Fruit fly (Drosophila melanogaster) whole organism, embryonic: ENCODE results near the gene trx.

Experiments used
- CG10267 ChIP-seq: fragments of 200-800 bp; sonication (Bioruptor generic); optimal IDR thresholded peaks from 2 replicates; lab custom pipeline; 2018; ENCODE audit warnings: missing biosample characterization, mild to moderate bottlenecking, missing genetic modification characterization, moderate library complexity
- CG11723 ChIP-seq: fragments of 200-800 bp; sonication (Bioruptor generic); optimal IDR thresholded peaks from 2 replicates; lab custom pipeline; 2017; ENCODE audit warnings: missing biosample characterization, mild to moderate bottlenecking, missing genetic modification characterization
- CG1233 ChIP-seq: fragments of 200-800 bp; sonication (Bioruptor generic); optimal IDR thresholded peaks from 4 replicates; lab custom pipeline; 2018; ENCODE audit warnings: missing biosample characterization, mild to moderate bottlenecking, missing genetic modification characterization
- CG15696 ChIP-seq: fragments of 200-800 bp; sonication (Bioruptor generic); optimal IDR thresholded peaks from 2 replicates; lab custom pipeline; 2019; ENCODE audit warnings: missing biosample characterization, mild to moderate bottlenecking, missing genetic modification characterization, moderate library complexity
- CG17186 ChIP-seq: fragments of 200-800 bp; sonication (Bioruptor generic); optimal IDR thresholded peaks from 3 replicates; lab custom pipeline; 2017; ENCODE audit warnings: missing biosample characterization, missing genetic modification reagents, missing genetic modification characterization
- CG17568 ChIP-seq: fragments of 200-800 bp; sonication (Bioruptor generic); optimal IDR thresholded peaks from 2 replicates; lab custom pipeline; 2018; ENCODE audit warnings: missing biosample characterization, mild to moderate bottlenecking, missing genetic modification characterization, moderate library complexity
- CG18599 ChIP-seq: fragments of 200-800 bp; sonication (Bioruptor generic); optimal IDR thresholded peaks from 3 replicates; lab custom pipeline; 2017; ENCODE audit warnings: missing biosample characterization, missing genetic modification characterization, mild to moderate bottlenecking, moderate library complexity, missing genetic modification reagents
- CG30403 ChIP-seq: fragments of 200-800 bp; sonication (Bioruptor generic); optimal IDR thresholded peaks from 3 replicates; lab custom pipeline; 2016; ENCODE audit warnings: missing biosample characterization, missing genetic modification characterization
- CG30431 ChIP-seq: fragments of 200-800 bp; sonication (Bioruptor generic); optimal IDR thresholded peaks from 2 replicates; lab custom pipeline; 2017; ENCODE audit warnings: missing biosample characterization, missing genetic modification characterization
- CG33213 ChIP-seq: fragments of 200-800 bp; sonication (Bioruptor generic); optimal IDR thresholded peaks from 3 replicates; lab custom pipeline; 2016; ENCODE audit warnings: missing biosample characterization, missing genetic modification characterization
- CG34376 ChIP-seq: fragments of 200-800 bp; sonication (Bioruptor generic); optimal IDR thresholded peaks from 2 replicates; lab custom pipeline; 2018; ENCODE audit warnings: missing biosample characterization, mild to moderate bottlenecking, missing genetic modification characterization
- CG3726 ChIP-seq: fragments of 200-800 bp; sonication (Bioruptor generic); IDR thresholded peaks from 3 replicates; pipeline ENCODE4, ENCODE4 v1.3.6; 2022; ENCODE audit warnings: missing biosample characterization, missing genetic modification characterization
- CG3847 ChIP-seq: fragments of 200-800 bp; sonication (Bioruptor generic); IDR thresholded peaks from 2 replicates; pipeline ENCODE4 v1.3.6; 2022; ENCODE audit warnings: missing biosample characterization, missing genetic modification characterization
- CG6175 ChIP-seq: fragments of 200-800 bp; sonication (Bioruptor generic); IDR thresholded peaks from 3 replicates; pipeline ENCODE4 v1.3.6; 2022; ENCODE audit warnings: missing biosample characterization, missing genetic modification characterization
- CG6254 ChIP-seq: fragments of 200-800 bp; sonication (Bioruptor generic); optimal IDR thresholded peaks from 3 replicates; lab custom pipeline; 2017; ENCODE audit warnings: mild to moderate bottlenecking, missing biosample characterization, missing genetic modification reagents, missing genetic modification characterization
- CG6689 ChIP-seq: fragments of 200-800 bp; sonication (Bioruptor generic); IDR thresholded peaks from 2 replicates; pipeline ENCODE4 v1.3.6; 2022; ENCODE audit warnings: missing biosample characterization, missing genetic modification characterization
- CG6813 ChIP-seq: fragments of 200-800 bp; sonication (Bioruptor generic); optimal IDR thresholded peaks from 2 replicates; lab custom pipeline; 2017; ENCODE audit warnings: missing biosample characterization, missing genetic modification characterization, mild to moderate bottlenecking, moderate library complexity, missing genetic modification reagents
- CG7928 ChIP-seq: fragments of 200-800 bp; sonication (Bioruptor generic); optimal IDR thresholded peaks from 2 replicates; lab custom pipeline; 2017; ENCODE audit warnings: missing biosample characterization, mild to moderate bottlenecking, missing genetic modification characterization
- CG8290 ChIP-seq, 3 experiments: fragments of 200-800 bp; sonication (Bioruptor generic); optimal IDR thresholded peaks; 2 replicates each; lab custom pipeline; 2016 to 2019; ENCODE audit warnings: missing biosample characterization in 3 of 3, missing genetic modification characterization in 3 of 3, mild to moderate bottlenecking in 2 of 3, moderate library complexity in 1 of 3
- CG9797 ChIP-seq: fragments of 200-800 bp; sonication (Bioruptor generic); optimal IDR thresholded peaks from 3 replicates; lab custom pipeline; 2018; ENCODE audit warnings: missing biosample characterization, mild to moderate bottlenecking, missing genetic modification characterization
- CoRest ChIP-seq: fragments of 200-800 bp; sonication (Bioruptor generic); optimal IDR thresholded peaks from 3 replicates; lab custom pipeline; 2018; ENCODE audit warnings: missing biosample characterization, mild to moderate bottlenecking, missing genetic modification characterization, moderate library complexity
- Dbx ChIP-seq: fragments of 200-800 bp; sonication (Bioruptor generic); IDR thresholded peaks from 3 replicates; pipeline ENCODE4 v1.3.6; 2022; ENCODE audit warnings: missing biosample characterization, missing genetic modification characterization
- HmgZ ChIP-seq: fragments of 200-800 bp; sonication (Bioruptor generic); optimal IDR thresholded peaks from 2 replicates; lab custom pipeline; 2018; ENCODE audit warnings: missing biosample characterization, mild to moderate bottlenecking, missing genetic modification characterization
- Hr39 ChIP-seq: fragments of >200 bp; optimal IDR thresholded peaks from 2 replicates; lab custom pipeline; 2017
- Med ChIP-seq: fragments of 200-800 bp; sonication (Bioruptor generic); peaks from one replicate; lab custom pipeline; 2016; ENCODE audit warnings: missing biosample characterization, missing genetic modification characterization, mild to moderate bottlenecking, inconsistent platforms, moderate library complexity
- NFAT ChIP-seq: fragments of 200-800 bp; sonication (Bioruptor generic); IDR thresholded peaks from 2 replicates; pipeline ENCODE4 v1.3.6; 2022; ENCODE audit warnings: missing biosample characterization, missing genetic modification characterization
- Trl ChIP-seq, 3 experiments: fragments of >200 bp in 2 of 3; fragments of 200-800 bp in 1 of 3; sonication (Bioruptor generic) in 1 of 3; optimal IDR thresholded peaks; 2 replicates in 1 of 3; 3 replicates in 2 of 3; lab custom pipeline; 2016 to 2017; ENCODE audit warnings: missing biosample characterization in 1 of 3, missing genetic modification characterization in 1 of 3
- YL-1 ChIP-seq: fragments of 200-800 bp; sonication (Bioruptor generic); optimal IDR thresholded peaks from 3 replicates; lab custom pipeline; 2017; ENCODE audit warnings: missing biosample characterization, mild to moderate bottlenecking, missing genetic modification characterization
- btn ChIP-seq: fragments of 200-800 bp; sonication (Bioruptor generic); optimal IDR thresholded peaks from 2 replicates; lab custom pipeline; 2016; ENCODE audit warnings: missing biosample characterization, missing genetic modification characterization
- cg ChIP-seq: fragments of 200-800 bp; sonication (Bioruptor generic); optimal IDR thresholded peaks from 3 replicates; lab custom pipeline; 2019; ENCODE audit warnings: missing biosample characterization, mild to moderate bottlenecking, missing genetic modification characterization, moderate library complexity
- dati ChIP-seq: fragments of 200-800 bp; sonication (Bioruptor generic); IDR thresholded peaks from 2 replicates; pipeline ENCODE4 v1.3.6; 2022; ENCODE audit warnings: missing biosample characterization, missing genetic modification characterization
- dpn ChIP-seq, 2 experiments: fragments of 200-800 bp; sonication (Bioruptor generic); optimal IDR thresholded peaks; 3 replicates each; lab custom pipeline; 2016; ENCODE audit warnings: missing biosample characterization in 2 of 2, missing genetic modification characterization in 2 of 2
- ems ChIP-seq: fragments of 200-800 bp; sonication (Bioruptor generic); optimal IDR thresholded peaks from 3 replicates; lab custom pipeline; 2016; ENCODE audit warnings: missing biosample characterization, missing genetic modification characterization
- fd3F ChIP-seq: fragments of 200-800 bp; sonication (Bioruptor generic); optimal IDR thresholded peaks from 2 replicates; lab custom pipeline; 2018; ENCODE audit warnings: missing biosample characterization, mild to moderate bottlenecking, missing genetic modification characterization, moderate library complexity
- ftz-f1 ChIP-seq: fragments of 200-800 bp; sonication (Bioruptor generic); optimal IDR thresholded peaks from 2 replicates; lab custom pipeline; 2016; ENCODE audit warnings: missing biosample characterization, missing genetic modification characterization
- gfzf ChIP-seq: fragments of 200-800 bp; sonication (Bioruptor generic); optimal IDR thresholded peaks from 2 replicates; lab custom pipeline; 2016; ENCODE audit warnings: missing biosample characterization, mild to moderate bottlenecking, missing genetic modification characterization, moderate library complexity
- hbn ChIP-seq: fragments of 200-800 bp; sonication (Bioruptor generic); IDR thresholded peaks from 2 replicates; pipeline ENCODE4 v1.3.6; 2022; ENCODE audit warnings: missing biosample characterization, missing genetic modification characterization; ENCODE audit not compliant: partially characterized antibody
- lola ChIP-seq, 3 experiments: fragments of >200 bp in 2 of 3; fragments of 200-800 bp in 1 of 3; sonication (Bioruptor generic) in 1 of 3; optimal IDR thresholded peaks; 2 replicates each; lab custom pipeline; 2017 to 2019; ENCODE audit warnings: missing biosample characterization in 3 of 3, missing genetic modification characterization in 3 of 3, mild to moderate bottlenecking in 1 of 3, moderate library complexity in 1 of 3
- nerfin-1 ChIP-seq: fragments of 200-800 bp; sonication (Bioruptor generic); optimal IDR thresholded peaks from 3 replicates; lab custom pipeline; 2019; ENCODE audit warnings: missing biosample characterization, mild to moderate bottlenecking, missing genetic modification characterization, moderate library complexity
- odd ChIP-seq: fragments of 200-800 bp; sonication (Bioruptor generic); optimal IDR thresholded peaks from 2 replicates; lab custom pipeline; 2017; ENCODE audit warnings: missing biosample characterization, mild to moderate bottlenecking, missing genetic modification characterization
- pho ChIP-seq: fragments of 200-800 bp; sonication (Bioruptor generic); optimal IDR thresholded peaks from 2 replicates; lab custom pipeline; 2016; ENCODE audit warnings: missing biosample characterization, missing genetic modification characterization
- pzg ChIP-seq: fragments of 200-800 bp; sonication (Bioruptor generic); optimal IDR thresholded peaks from 3 replicates; lab custom pipeline; 2018; ENCODE audit warnings: missing biosample characterization, mild to moderate bottlenecking, missing genetic modification characterization, moderate library complexity
- repo ChIP-seq: fragments of 200-800 bp; sonication (Bioruptor generic); optimal IDR thresholded peaks from 2 replicates; lab custom pipeline; 2016; ENCODE audit warnings: missing biosample characterization, missing genetic modification characterization
- sc ChIP-seq, 3 experiments: fragments of >200 bp in 2 of 3; fragments of 200-800 bp in 1 of 3; sonication (Bioruptor generic) in 1 of 3; optimal IDR thresholded peaks; 2 replicates in 2 of 3; 3 replicates in 1 of 3; lab custom pipeline; 2017; ENCODE audit warnings: mild to moderate bottlenecking in 1 of 3, missing biosample characterization in 1 of 3, missing genetic modification characterization in 1 of 3, missing genetic modification reagents in 1 of 3
- sug ChIP-seq: fragments of 200-800 bp; optimal IDR thresholded peaks from 2 replicates; lab custom pipeline; 2019; ENCODE audit warnings: missing biosample characterization, mild to moderate bottlenecking, missing genetic modification characterization, moderate library complexity
- yki ChIP-seq: fragments of >200 bp; optimal IDR thresholded peaks from 3 replicates; lab custom pipeline; 2018
- zfh2 ChIP-seq: fragments of 200-800 bp; sonication (Bioruptor generic); optimal IDR thresholded peaks from 2 replicates; lab custom pipeline; 2016; ENCODE audit warnings: missing biosample characterization, missing genetic modification characterization

The trx gene

DNA sequence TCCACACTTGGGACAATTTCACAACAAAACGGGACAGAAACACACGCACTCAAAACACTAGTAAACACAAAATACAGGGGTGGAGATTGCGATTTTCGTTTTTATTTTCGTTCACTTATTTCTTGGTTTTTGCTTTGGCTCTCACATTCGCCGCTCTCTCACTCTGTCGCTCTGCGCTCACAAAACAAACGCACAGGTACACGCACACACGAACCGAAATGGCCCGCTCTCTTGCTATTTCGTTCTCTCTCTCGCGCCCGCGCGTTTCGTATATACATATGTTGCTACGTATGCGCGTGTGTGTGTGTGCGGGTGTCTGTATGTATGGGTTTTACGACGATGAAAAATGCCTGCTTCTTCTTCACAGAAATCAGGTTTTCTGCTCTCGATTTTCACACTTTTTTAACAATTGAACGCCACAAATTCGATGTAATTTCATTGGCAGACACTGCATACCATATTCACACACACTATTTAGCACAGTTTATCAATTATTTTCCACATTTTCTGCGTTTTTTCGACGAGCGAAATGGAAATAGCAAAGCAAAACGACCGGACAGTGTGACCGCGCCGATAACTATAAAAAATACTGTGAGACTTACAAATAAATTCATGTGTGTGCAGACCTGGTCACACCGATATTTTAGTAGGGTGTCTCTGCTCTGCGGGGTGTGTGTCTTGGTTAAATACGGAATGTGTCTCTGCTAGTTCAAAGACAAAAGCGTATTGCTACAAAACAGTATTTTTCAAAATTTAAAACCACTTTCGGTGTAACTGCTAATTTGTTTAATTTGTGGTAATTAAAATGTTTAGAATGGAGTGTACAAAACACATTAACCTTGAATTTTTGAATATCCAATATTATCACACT is at the start of gene trx (continued):
- TF ChIP-seq CG8290 (GFP tag; optimal IDR thresholded peaks at IDR 0.05; lab: Kevin White, UChicago) (peak; percentile 13), CG8290 (tag; optimal IDR thresholded peaks at IDR 0.05; lab: Kevin White, UChicago) (peak in 1 of 2 experiments; percentile 41), hbn (GFP tag; lab: Robert Waterston, UW) (no peak), CG34376 (GFP tag; lab: Kevin White, UChicago) (peak; percentile 56), CG1233 (GFP tag; lab: Kevin White, UChicago) (no peak), CG3726 (GFP tag; lab: Robert Waterston, UW) (no peak), yki (lab: Kevin White, UChicago) (peak; percentile 93), Trl (optimal IDR thresholded peaks at IDR 0.05; lab: Kevin White, UChicago) (peak; percentile 99), Trl (GFP tag; optimal IDR thresholded peaks at IDR 0.05; lab: Kevin White, UChicago) (peak; percentile 67), CG6813 (peak; percentile 18), CG15696 (tag; lab: Kevin White, UChicago) (peak; percentile 5), lola (GFP tag; optimal IDR thresholded peaks at IDR 0.05; lab: Kevin White, UChicago) (peak in 2 of 3 experiments; percentile 6 to 18), CG11723 (no peak), repo (GFP tag; lab: Kevin White, UChicago) (peak; percentile 5), Med (GFP tag; lab: Kevin White, UChicago) (peak; percentile 84), HmgZ (peak; percentile 39), dati (no peak), gfzf (GFP tag; lab: Kevin White, UChicago) (peak; percentile 99), CG17568 (GFP tag; lab: Kevin White, UChicago) (peak; percentile 100), CoRest (peak; percentile 62), CG6254 (GFP tag; lab: Kevin White, UChicago) (no peak), NFAT (GFP tag; lab: Robert Waterston, UW) (no peak), cg (GFP tag; lab: Kevin White, UChicago) (peak; percentile 100), pzg (peak; percentile 99), pho (GFP tag; lab: Kevin White, UChicago) (no peak), fd3F (GFP tag; lab: Kevin White, UChicago) (no peak), dpn (GFP tag; optimal IDR thresholded peaks at IDR 0.05; lab: Kevin White, UChicago) (peak in 1 of 2 experiments; percentile 1), zfh2 (GFP tag; lab: Kevin White, UChicago) (peak; percentile 4), btn (GFP tag; lab: Kevin White, UChicago) (no peak), ems (GFP tag; lab: Kevin White, UChicago) (no peak), sc (optimal IDR thresholded peaks at IDR 0.05; lab: Kevin White, UChicago) (no peak), sc (GFP tag; optimal IDR thresholded peaks at IDR 0.05; lab: Kevin White, UChicago) (no peak), CG9797 (GFP tag; lab: Kevin White, UChicago) (peak; percentile 99), CG18599 (GFP tag; lab: Kevin White, UChicago) (no peak), Dbx (no peak), odd (GFP tag; lab: Kevin White, UChicago) (no peak), nerfin-1 (tag; lab: Kevin White, UChicago) (peak; percentile 90), ftz-f1 (GFP tag; lab: Kevin White, UChicago) (no peak), CG10267 (tag; lab: Kevin White, UChicago) (peak; percentile 66), CG7928 (GFP tag; lab: Kevin White, UChicago) (peak; percentile 9), YL-1 (GFP tag; lab: Kevin White, UChicago) (peak; percentile 88), CG33213 (peak; percentile 93), CG17186 (GFP tag; lab: Kevin White, UChicago) (peak; percentile 22), CG3847 (GFP tag; lab: Robert Waterston, UW) (no peak), CG30431 (GFP tag; lab: Kevin White, UChicago) (no peak), sug (tag; lab: Kevin White, UChicago) (no peak), CG6175 (GFP tag; lab: Robert Waterston, UW) (no peak), CG30403 (GFP tag; lab: Kevin White, UChicago) (no peak), Hr39 (no peak), CG6689 (GFP tag; lab: Robert Waterston, UW) (no peak)
